Worm (Caenorhabditis elegans): ENCODE data around the gene ZK131.11.

- no peak for TF ChIP-seq T26A8.4 (GFP tag; IDR thresholded peaks at IDR 0.05)
- TF ChIP-seq nhr-41 (GFP tag; IDR thresholded peaks at IDR 0.05): no peak
Measured at ce11 chrII:13763009-13763468, 29.0 kb upstream of the ZK131.11 start, which contains the start of gene arrd-11.

All from whole organism, L4 larva.